Worm (Caenorhabditis elegans) whole organism, young adult: ENCODE data around the gene ZK470.4.

Source experiments
- T07F8.4 ChIP-seq: sonication (generic microtip); optimal IDR thresholded peaks from 2 replicates; lab custom pipeline; 2016; ENCODE audit warnings: mild to moderate bottlenecking, missing genetic modification characterization, moderate library complexity, missing compliant biosample characterization
- nhr-179 ChIP-seq: sonication (generic microtip); optimal IDR thresholded peaks from 2 replicates; lab custom pipeline; 2016; ENCODE audit warnings: mild to moderate bottlenecking, missing genetic modification characterization, missing compliant biosample characterization
- sptf-2 ChIP-seq: fragments of 200-800 bp; sonication (Bioruptor generic); optimal IDR thresholded peaks from 2 replicates; lab custom pipeline; 2018; ENCODE audit warnings: mild to moderate bottlenecking, missing genetic modification characterization, missing compliant biosample characterization

DNA sequence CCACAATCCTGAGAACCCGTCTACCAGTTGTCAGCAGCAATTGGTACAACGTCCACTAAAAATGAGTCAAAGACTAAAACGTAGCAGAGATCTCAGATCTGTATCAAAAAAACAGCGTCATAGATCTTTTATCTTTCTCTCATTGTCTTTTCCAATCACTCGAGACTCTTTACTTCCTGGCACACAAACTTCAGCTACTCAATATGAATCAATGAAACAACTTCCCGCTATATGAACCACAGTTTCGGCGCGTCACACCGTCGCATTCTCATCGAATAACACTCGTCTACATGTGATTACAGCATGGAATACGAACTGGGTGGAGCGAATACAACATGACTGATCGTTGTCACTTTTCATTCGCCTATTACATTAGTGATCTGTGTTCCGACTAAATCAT, 7.3 kb downstream of the ZK470.4 start:
- TF ChIP-seq nhr-179 (tag; lab: Kevin White, UChicago) (no peak), sptf-2 (GFP tag; lab: Kevin White, UChicago) (no peak), T07F8.4 (tag; lab: Kevin White, UChicago) (no peak)
